Worm (Caenorhabditis elegans) whole organism, L1 larva: ENCODE results near the gene nep-4.
"Not testable (repeated sequence)": the region's sequence is repeated elsewhere in the genome, so short reads cannot be mapped to it uniquely, and the experiment has no call there.

Experiments used
- blmp-1 ChIP-seq: fragments of 150-350 bp; optimal IDR thresholded peaks from 2 replicates; lab custom pipeline; 2014; ENCODE audit warnings: missing biosample characterization, missing genetic modification characterization
- efl-3 ChIP-seq: fragments of 200-800 bp; sonication (Bioruptor generic); optimal IDR thresholded peaks from 2 replicates; lab custom pipeline; 2018; ENCODE audit warnings: mild to moderate bottlenecking, missing genetic modification characterization, missing compliant biosample characterization
- fkh-10 ChIP-seq: sonication (generic microtip); optimal IDR thresholded peaks from 2 replicates; lab custom pipeline; 2017; ENCODE audit warnings: missing biosample characterization, missing genetic modification reagents, missing genetic modification characterization
- lin-13 ChIP-seq: fragments of 150-350 bp; optimal IDR thresholded peaks from 2 replicates; lab custom pipeline; 2014; ENCODE audit warnings: missing biosample characterization, missing genetic modification reagents, missing genetic modification characterization
- lin-35 ChIP-seq, 2 experiments: fragments of 150-350 bp; optimal IDR thresholded peaks; 2 replicates each; lab custom pipeline; 2014; ENCODE audit warnings: missing biosample characterization in 2 of 2, missing genetic modification characterization in 2 of 2, missing genetic modification reagents in 2 of 2
- nhr-47 ChIP-seq: sonication (generic microtip); optimal IDR thresholded peaks from 2 replicates; lab custom pipeline; 2016; ENCODE audit warnings: mild to moderate bottlenecking, missing genetic modification characterization, moderate library complexity, missing compliant biosample characterization
- pqm-1 ChIP-seq: sonication (generic microtip); optimal IDR thresholded peaks from 3 replicates; lab custom pipeline; 2017; ENCODE audit warnings: missing biosample characterization, missing genetic modification characterization
- rnt-1 ChIP-seq: sonication (generic microtip); optimal IDR thresholded peaks from 2 replicates; lab custom pipeline; 2016; ENCODE audit warnings: mild to moderate bottlenecking, missing genetic modification characterization, moderate library complexity, missing compliant biosample characterization
- unc-62 ChIP-seq: fragments of 150-350 bp; optimal IDR thresholded peaks from 2 replicates; lab custom pipeline; 2014; ENCODE audit warnings: missing biosample characterization, missing genetic modification reagents, missing genetic modification characterization

DNA sequence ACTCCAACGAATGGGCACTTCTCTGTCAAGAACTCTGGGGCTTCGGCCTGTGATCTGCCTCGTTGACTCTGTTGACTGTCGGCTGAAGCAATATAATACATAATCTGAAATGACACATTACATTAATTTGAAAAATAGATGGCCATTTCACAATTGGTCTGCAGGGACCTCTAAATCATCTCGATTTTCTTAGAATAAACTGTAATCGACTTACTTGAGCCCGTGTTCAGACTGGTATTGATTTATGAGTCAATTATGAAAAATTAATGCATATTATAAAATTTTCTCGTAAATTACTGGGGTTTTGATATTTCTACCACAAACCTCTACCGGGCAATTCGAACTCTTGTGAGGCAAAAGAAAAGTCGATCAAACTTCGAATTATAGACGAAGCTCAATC, 5.4 kb upstream of the nep-4 start, which contains the start of gene C53B7.6:
- TF ChIP-seq fkh-10 (GFP tag; lab: Kevin White, UChicago); blmp-1; pqm-1 (tag; lab: Kevin White, UChicago); efl-3; nhr-47 (tag; lab: Kevin White, UChicago); lin-35 (GFP tag; optimal IDR thresholded peaks at IDR 0.05; lab: Kevin White, UChicago); unc-62 (GFP tag; lab: Kevin White, UChicago); rnt-1 (tag; lab: Kevin White, UChicago); lin-13: not testable (repeated sequence)
